Fruit fly (Drosophila melanogaster) whole organism, embryonic: Measurements from ENCODE around the gene Dus3.

Experiments used
- CG16779 ChIP-seq: fragments of 200-800 bp; sonication (Bioruptor generic); IDR thresholded peaks from 2 replicates; pipeline ENCODE4 v1.3.6; 2022; ENCODE audit warnings: missing biosample characterization, missing genetic modification characterization
- CG16815 ChIP-seq: fragments of 200-800 bp; sonication (Bioruptor generic); optimal IDR thresholded peaks from 3 replicates; lab custom pipeline; 2017; ENCODE audit warnings: missing biosample characterization, mild to moderate bottlenecking, missing genetic modification characterization
- CG4404 ChIP-seq: fragments of 200-800 bp; sonication (Bioruptor generic); IDR thresholded peaks from 2 replicates; pipeline ENCODE4 v1.3.6; 2022; ENCODE audit warnings: missing biosample characterization, missing genetic modification characterization
- NC2α ChIP-seq: fragments of 200-800 bp; sonication (Bioruptor generic); optimal IDR thresholded peaks from 2 replicates; lab custom pipeline; 2016; ENCODE audit warnings: missing biosample characterization, missing genetic modification characterization
- ac ChIP-seq: fragments of 200-800 bp; sonication (Bioruptor generic); optimal IDR thresholded peaks from 3 replicates; lab custom pipeline; 2017; ENCODE audit warnings: missing biosample characterization, mild to moderate bottlenecking, missing genetic modification characterization
- gem ChIP-seq: fragments of 200-800 bp; sonication (Bioruptor generic); optimal IDR thresholded peaks from 2 replicates; lab custom pipeline; 2019; ENCODE audit warnings: missing biosample characterization, mild to moderate bottlenecking, missing genetic modification characterization, moderate library complexity

- TF ChIP-seq NC2α (no peak), gem (peak; percentile 84), CG4404 (no peak), ac (GFP tag; lab: Kevin White, UChicago) (no peak), CG16779 (GFP tag; lab: Robert Waterston, UW) (peak; percentile 56; the same call in 1 of the 2 replicates), CG16815 (GFP tag; lab: Kevin White, UChicago) (peak; percentile 68)
Observed at dm6 chr2L:19763773-19764580, 5.3 kb downstream of the Dus3 start, which contains the start of gene fbp.
